Fruit fly (Drosophila melanogaster) S2 (cell line): Measurements from ENCODE around the gene CG31251.

Experiments
- CG8478 ChIP-seq: fragments of >200 bp; optimal IDR thresholded peaks from 2 replicates; lab custom pipeline; 2018
- CTCF ChIP-seq, 2 experiments: fragments of >200 bp; optimal IDR thresholded peaks; 2 replicates each; lab custom pipeline; 2018

CG31251 gene

DNA sequence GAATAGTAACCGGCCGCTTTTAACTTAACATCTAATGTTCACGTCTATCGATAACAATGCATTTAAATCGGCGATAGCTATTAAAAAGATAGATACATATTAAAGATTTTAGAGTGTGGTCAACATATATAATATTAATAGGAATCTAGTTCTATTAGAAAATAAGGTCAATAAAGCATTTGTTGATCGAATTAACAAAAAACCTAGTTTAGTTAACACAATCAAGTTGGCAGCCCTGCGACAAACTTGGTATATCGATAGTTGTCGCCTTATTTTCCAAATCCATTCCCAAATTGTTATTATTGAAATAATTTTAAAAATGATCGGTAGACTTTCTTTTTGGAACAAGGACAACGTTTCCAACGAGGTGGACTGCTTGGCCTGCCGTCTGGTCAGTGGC, at the start of gene CG31251, which contains the start of gene CG31360:
TSS of gene CG31251 (minus strand) at position 62 of the 400 bp plus-strand sequence.
TSS of gene CG31360 (plus strand) at position 244 of the 400 bp plus-strand sequence.
- TF ChIP-seq CG8478 (lab: Kevin White, UChicago): no peak
- TF ChIP-seq CTCF (optimal IDR thresholded peaks at IDR 0.05; lab: Kevin White, UChicago): no peak

dm6 chr3R:17733261-17733660, 48.5 kb upstream of the CG31251 start, which contains the start of gene CG14321:
CG14321 (plus strand) TSS chr3R:17733598.
- TF ChIP-seq CG8478 (lab: Kevin White, UChicago) (no peak), CTCF (optimal IDR thresholded peaks at IDR 0.05; lab: Kevin White, UChicago) (peak; percentile 97 to 99)

DNA sequence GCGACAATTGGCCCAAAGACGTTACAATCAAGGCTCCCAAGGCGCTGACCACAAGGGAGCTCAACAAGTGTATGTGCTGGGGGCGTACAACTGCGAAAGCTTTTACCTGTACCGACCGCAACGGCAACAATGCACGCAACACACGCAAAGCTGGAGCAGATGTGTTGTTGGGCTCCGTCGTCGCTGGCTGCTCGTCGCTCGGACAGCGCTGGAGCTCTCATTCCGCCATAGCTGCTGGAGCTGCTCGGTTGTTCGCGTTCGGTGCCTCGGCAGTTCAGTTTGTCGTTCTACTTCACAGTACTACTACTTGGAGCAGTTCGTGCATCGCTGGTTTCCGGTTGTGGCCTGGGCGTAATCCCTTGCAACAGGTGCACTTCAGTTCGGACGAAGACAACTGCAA, 40.8 kb upstream of the CG31251 start, which contains the start of gene Lgr1:
TSS of gene Lgr1 (plus strand) at position 220 of the 400 bp plus-strand sequence.
- no peak for TF ChIP-seq CG8478 (lab: Kevin White, UChicago)
- no peak for TF ChIP-seq CTCF (optimal IDR thresholded peaks at IDR 0.05; lab: Kevin White, UChicago)

- no peak for TF ChIP-seq CG8478 (lab: Kevin White, UChicago)
- no peak for TF ChIP-seq CTCF (optimal IDR thresholded peaks at IDR 0.05; lab: Kevin White, UChicago)
Measured at dm6 chr3R:17724963-17725362, 40.2 kb upstream of the CG31251 start, which contains the start of gene Atg8b. Atg8b (minus strand) TSS chr3R:17725063.

DNA sequence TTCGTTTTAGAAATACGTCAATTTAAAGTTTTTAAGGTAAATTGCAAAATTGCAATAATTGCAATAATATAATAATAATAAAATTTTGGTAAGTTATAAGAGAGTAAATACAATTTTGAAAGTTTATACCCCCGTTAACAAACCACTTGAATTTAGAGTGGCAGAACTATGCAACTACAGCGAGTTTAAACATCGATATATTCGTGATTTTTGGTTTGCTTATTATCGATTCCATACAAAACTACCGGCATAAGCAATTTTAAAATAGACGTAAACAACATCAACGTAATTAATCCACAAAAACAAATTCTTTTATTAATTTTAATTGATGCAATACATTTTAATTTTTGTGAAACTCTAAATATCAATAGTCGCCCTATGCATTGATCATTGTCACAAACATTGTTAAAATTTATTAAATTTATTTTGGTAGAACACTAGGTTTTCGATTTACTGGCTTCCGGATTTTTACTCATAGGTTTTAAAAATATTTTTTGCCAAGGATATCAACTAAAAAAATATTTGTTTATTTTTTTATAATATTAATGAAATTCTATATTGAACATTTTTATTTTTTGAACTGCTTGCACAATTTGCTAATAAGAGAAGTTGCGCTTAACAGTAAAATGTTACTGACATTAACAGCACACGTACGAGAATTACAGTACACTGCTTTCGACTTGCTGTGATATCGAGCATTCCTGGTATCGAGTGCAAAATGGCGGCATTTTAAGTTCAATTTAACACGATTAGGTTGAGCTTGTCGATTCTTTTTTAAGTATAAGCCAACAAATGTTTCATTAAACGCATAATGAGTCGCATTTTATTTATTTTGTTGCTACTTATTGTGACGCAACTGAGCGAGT, 34.3 kb upstream of the CG31251 start, which contains the start of gene Pxt:
TSS of gene Pxt (plus strand) at position 695 of the 866 bp plus-strand sequence.
- TF ChIP-seq CG8478 (lab: Kevin White, UChicago): no peak
- TF ChIP-seq CTCF (optimal IDR thresholded peaks at IDR 0.05; lab: Kevin White, UChicago): peak in 1 of 2 experiments; percentile 30

DNA sequence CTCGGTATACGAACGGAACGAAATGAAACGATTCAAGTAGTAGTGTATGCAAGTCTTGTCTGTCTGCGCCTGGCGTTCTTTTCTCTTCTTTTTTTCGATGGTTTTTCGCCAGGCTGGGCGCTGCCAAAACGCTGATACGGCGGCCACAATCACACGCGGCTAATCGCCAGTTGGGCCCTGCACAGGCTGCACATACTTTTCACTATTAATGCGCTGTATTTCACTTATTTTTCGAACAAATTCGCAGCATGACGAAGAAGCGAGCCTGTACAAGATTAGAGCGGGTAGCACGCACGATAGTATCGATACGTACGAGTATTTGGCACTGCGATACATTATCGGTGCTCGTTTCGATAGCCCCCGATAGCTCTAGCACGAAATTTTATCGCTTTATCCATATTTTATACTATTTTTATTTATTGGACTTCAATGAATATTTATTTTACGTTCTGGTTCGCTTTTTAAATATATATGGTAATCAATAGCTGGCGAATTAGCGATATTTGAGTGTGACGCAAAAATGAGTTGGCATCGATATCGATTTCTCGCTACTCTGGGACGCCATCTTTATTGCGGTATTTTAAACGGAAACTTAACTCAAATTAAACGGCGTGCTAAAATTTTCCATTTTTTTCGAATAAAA, 33.5 kb upstream of the CG31251 start, which contains the start of gene osa:
TSS of gene osa (minus strand) at position 300 of the 643 bp plus-strand sequence.
- TF ChIP-seq CTCF (optimal IDR thresholded peaks at IDR 0.05; lab: Kevin White, UChicago): peak in 1 of 2 experiments; percentile 13
- TF ChIP-seq CG8478 (lab: Kevin White, UChicago): no peak

dm6 chr3R:17716858-17717596, 32.3 kb upstream of the CG31251 start:
- TF ChIP-seq CTCF (optimal IDR thresholded peaks at IDR 0.05; lab: Kevin White, UChicago): peak; percentile 24 to 41
- no peak for TF ChIP-seq CG8478 (lab: Kevin White, UChicago)

DNA sequence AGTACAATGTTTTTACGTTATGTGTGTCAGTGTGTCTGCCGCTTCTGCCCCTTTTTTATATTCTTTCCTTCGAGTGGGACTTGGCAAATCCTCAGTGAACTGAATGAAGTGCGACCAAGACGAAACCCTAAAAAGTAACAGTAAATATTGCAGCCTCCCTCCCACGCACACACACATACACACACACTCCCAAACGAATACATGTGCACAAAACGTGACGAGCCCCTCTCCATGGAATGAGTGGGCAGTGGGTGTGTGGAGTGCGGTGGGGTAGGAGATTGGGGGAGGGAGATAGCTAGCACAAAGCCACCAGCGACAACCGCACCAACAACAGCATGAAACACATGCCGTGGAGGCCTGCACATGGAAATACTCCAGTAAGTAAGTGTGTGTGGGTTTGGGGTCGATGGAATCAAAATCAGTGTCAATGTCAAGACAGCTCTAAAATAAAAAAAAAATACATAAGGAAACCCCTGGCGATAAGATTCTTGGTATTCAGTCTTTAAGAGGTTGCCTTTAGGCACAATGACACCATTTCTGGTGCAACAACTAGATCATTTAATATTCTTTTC, 30.1 kb upstream of the CG31251 start:
- TF ChIP-seq CG8478 (lab: Kevin White, UChicago): no peak
- TF ChIP-seq CTCF (optimal IDR thresholded peaks at IDR 0.05; lab: Kevin White, UChicago): no peak

- TF ChIP-seq CTCF (optimal IDR thresholded peaks at IDR 0.05; lab: Kevin White, UChicago): no peak
- no peak for TF ChIP-seq CG8478 (lab: Kevin White, UChicago)
Measured at dm6 chr3R:17714370-17714769, 29.7 kb upstream of the CG31251 start.

DNA sequence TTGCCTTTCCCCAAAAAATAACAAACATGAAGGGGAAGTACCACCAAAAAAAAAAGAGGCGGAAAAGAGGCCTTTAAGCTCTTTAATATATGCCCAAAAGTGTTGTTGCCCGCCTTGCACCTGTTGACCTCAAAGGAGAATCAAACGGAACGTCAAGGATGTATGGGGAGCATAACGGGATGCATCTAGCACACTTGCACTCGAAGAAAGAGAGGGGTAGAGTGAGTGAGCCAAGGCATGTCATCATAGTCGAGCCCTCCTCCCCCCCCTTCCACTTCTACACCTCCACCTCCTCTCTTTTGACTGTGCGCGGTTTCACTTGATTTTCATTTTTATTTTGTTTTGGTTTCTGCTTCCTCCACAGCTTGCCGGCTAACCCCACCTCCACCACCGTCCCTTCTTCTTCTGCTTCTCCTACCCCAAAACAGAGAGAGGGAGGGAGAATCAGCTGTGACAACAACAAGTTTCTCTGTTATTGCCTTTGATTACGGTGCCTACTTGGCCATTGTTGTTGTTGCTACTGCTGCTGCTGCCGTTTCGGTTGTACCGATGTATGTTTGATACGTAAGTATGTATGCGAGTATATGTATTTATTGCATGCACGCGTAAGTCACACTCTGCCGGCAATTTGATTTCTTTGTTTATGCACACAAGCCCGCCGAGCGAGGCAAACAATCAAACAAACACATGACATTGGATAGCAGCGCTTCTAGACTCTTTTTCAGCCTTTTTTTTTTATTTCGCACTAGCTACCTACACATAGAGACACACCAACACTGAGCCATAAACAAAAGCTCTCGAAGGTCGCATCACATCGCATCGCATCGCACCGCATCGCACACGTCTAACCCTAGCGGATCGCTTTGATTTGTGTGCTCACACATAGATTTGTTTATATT, 28.2 kb upstream of the CG31251 start:
- no peak for TF ChIP-seq CTCF (optimal IDR thresholded peaks at IDR 0.05; lab: Kevin White, UChicago)

- no peak for TF ChIP-seq CG8478 (lab: Kevin White, UChicago)
- no peak for TF ChIP-seq CTCF (optimal IDR thresholded peaks at IDR 0.05; lab: Kevin White, UChicago)
Measured at dm6 chr3R:17711646-17711975, 26.9 kb upstream of the CG31251 start.

dm6 chr3R:17710900-17711645, 26.4 kb upstream of the CG31251 start:
- TF ChIP-seq CTCF (optimal IDR thresholded peaks at IDR 0.05; lab: Kevin White, UChicago) (no peak), CG8478 (lab: Kevin White, UChicago) (no peak)
